Fruit fly (Drosophila melanogaster): ENCODE results near the gene Abd-B.

Abd-B gene

dm6 chr3R:16957759-16958536 is 14.1 kb downstream of the Abd-B start (continued):
- TF ChIP-seq Drgx (GFP tag; IDR thresholded peaks at IDR 0.05) (0 out of 2 replicates have a peak, but pooled peaks have one; percentile 52), ssp (GFP tag; IDR thresholded peaks at IDR 0.05) (no peak), CG42726 (GFP tag; IDR thresholded peaks at IDR 0.05; ENCODE audit: partially characterized antibody) (peak; percentile 64), run (tag; optimal IDR thresholded peaks at IDR 0.05) (peak; percentile 52), Nf-YA (GFP tag; IDR thresholded peaks at IDR 0.05) (no peak), yki (optimal IDR thresholded peaks at IDR 0.05) (no peak), Elba2 (GFP tag; optimal IDR thresholded peaks at IDR 0.05) (no peak), tgo (GFP tag; IDR thresholded peaks at IDR 0.05) (peak; percentile 73), CG3407 (GFP tag; optimal IDR thresholded peaks at IDR 0.05) (peak; percentile 80), H2.0 (GFP tag; IDR thresholded peaks at IDR 0.05) (peak; percentile 67), NC2β (GFP tag; optimal IDR thresholded peaks at IDR 0.05) (no peak), CTCF (GFP tag; optimal IDR thresholded peaks at IDR 0.05) (peak; percentile 98), Hr78 (GFP tag; optimal IDR thresholded peaks at IDR 0.05) (peak in 1 of 2 experiments; percentile 61), wor (GFP tag; IDR thresholded peaks at IDR 0.05) (peak; percentile 39), HLHmδ (GFP tag; optimal IDR thresholded peaks at IDR 0.05) (no peak), crc (GFP tag; optimal IDR thresholded peaks at IDR 0.05) (no peak), CG1832 (GFP tag; optimal IDR thresholded peaks at IDR 0.05) (no peak), CG10431 (GFP tag; optimal IDR thresholded peaks at IDR 0.05) (peak; percentile 64), CG12071 (GFP tag; optimal IDR thresholded peaks at IDR 0.05) (no peak), CG17385 (GFP tag; optimal IDR thresholded peaks at IDR 0.05) (peak; percentile 80), chif (GFP tag; optimal IDR thresholded peaks at IDR 0.05) (peak in 1 of 2 experiments; percentile 38), CG4820 (GFP tag; optimal IDR thresholded peaks at IDR 0.05) (peak; percentile 74), CG32532 (GFP tag; IDR thresholded peaks at IDR 0.05) (peak; percentile 65), HmgD (GFP tag; optimal IDR thresholded peaks at IDR 0.05) (peak; percentile 32), pfk (GFP tag; optimal IDR thresholded peaks at IDR 0.05) (no peak), CG2199 (GFP tag; IDR thresholded peaks at IDR 0.05) (no peak; the same call in 2 of the 3 replicates), HmgZ (tag; optimal IDR thresholded peaks at IDR 0.05) (no peak), toy (GFP tag; IDR thresholded peaks at IDR 0.05) (no peak), fu2 (GFP tag; optimal IDR thresholded peaks at IDR 0.05) (no peak), CHES-1-like (GFP tag; optimal IDR thresholded peaks at IDR 0.05) (no peak), ato (GFP tag; IDR thresholded peaks at IDR 0.05; ENCODE audit: partially characterized antibody) (no peak), CG4424 (GFP tag; optimal IDR thresholded peaks at IDR 0.05) (peak; percentile 89), Atf3 (GFP tag; optimal IDR thresholded peaks at IDR 0.05) (peak; percentile 2), Xbp1 (GFP tag; optimal IDR thresholded peaks at IDR 0.05) (peak; percentile 76), MESR4 (GFP tag; optimal IDR thresholded peaks at IDR 0.05) (no peak), CG13424 (tag; optimal IDR thresholded peaks at IDR 0.05) (peak; percentile 93), Hmx (GFP tag; optimal IDR thresholded peaks at IDR 0.05) (no peak), Mad (GFP tag; optimal IDR thresholded peaks at IDR 0.05) (no peak), CG10565 (GFP tag; optimal IDR thresholded peaks at IDR 0.05) (no peak), CG11085 (GFP tag; IDR thresholded peaks at IDR 0.05) (no peak), Tbp (GFP tag; optimal IDR thresholded peaks at IDR 0.05) (no peak), CG6791 (GFP tag; IDR thresholded peaks at IDR 0.05; ENCODE audit: partially characterized antibody) (no peak), CG10274 (GFP tag; optimal IDR thresholded peaks at IDR 0.05) (peak; percentile 24), CG11695 (GFP tag; IDR thresholded peaks at IDR 0.05) (peak; percentile 77; the same call in 2 of the 3 replicates), CG15073 (GFP tag; optimal IDR thresholded peaks at IDR 0.05) (peak; percentile 47), CG17568 (GFP tag; optimal IDR thresholded peaks at IDR 0.05) (peak; percentile 46), Oli (tag; optimal IDR thresholded peaks at IDR 0.05) (peak; percentile 89), Adf1 (GFP tag; IDR thresholded peaks at IDR 0.05) (peak; percentile 23; the same call in 1 of the 2 replicates), Bgb (GFP tag; IDR thresholded peaks at IDR 0.05; ENCODE audit: partially characterized antibody) (peak; percentile 47; the same call in 1 of the 2 replicates), CG14441 (GFP tag; IDR thresholded peaks at IDR 0.05) (peak; percentile 42; the same call in 1 of the 2 replicates)

All from whole organism, embryonic.